Worm (Caenorhabditis elegans): Measurements from ENCODE around the gene R07E5.5.

- TF ChIP-seq ceh-58 (GFP tag; IDR thresholded peaks at IDR 0.05) = no peak
- no peak for TF ChIP-seq ztf-6 (GFP tag; IDR thresholded peaks at IDR 0.05)
- no peak for TF ChIP-seq Y53F4B.3 (GFP tag; IDR thresholded peaks at IDR 0.05)
- TF ChIP-seq rec-8 (tag; optimal IDR thresholded peaks at IDR 0.05) = no peak
- TF ChIP-seq efl-1 (GFP tag; optimal IDR thresholded peaks at IDR 0.05) = peak; percentile 81
- TF ChIP-seq zfh-2 (GFP tag; conservative IDR thresholded peaks at IDR 0.05) = no peak
- peak; percentile 41 for TF ChIP-seq lin-54 (GFP tag; optimal IDR thresholded peaks at IDR 0.05)
Observed at ce11 chrIII:4434294-4434781, 37.1 kb downstream of the R07E5.5 start, which contains the start of gene C28A5.1.
